Fruit fly (Drosophila melanogaster): ENCODE results near the gene Grip163.
A peak's percentile ranks its signal among the peaks of the same experiment; 100 is the strongest.

DNA sequence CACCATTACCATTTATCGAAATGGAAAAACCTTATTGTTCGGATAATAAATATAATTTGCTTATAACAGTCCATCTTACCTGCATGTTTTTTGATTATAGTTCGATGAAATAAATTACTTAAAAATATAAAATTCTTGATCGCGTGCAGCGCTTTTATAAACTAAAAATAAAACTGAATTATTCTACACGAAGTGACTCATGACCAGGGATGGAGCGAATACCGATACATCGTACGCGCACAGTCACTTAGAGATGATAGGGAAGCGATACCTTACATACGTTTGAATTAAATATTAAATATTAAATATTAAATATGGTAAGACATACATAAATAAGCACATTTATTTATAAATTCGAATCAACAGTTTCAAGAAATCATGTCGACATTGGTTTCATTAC is 5.0 kb downstream of the Grip163 start, which contains the start of gene viaf:
- TF ChIP-seq CG3726 (GFP tag; IDR thresholded peaks at IDR 0.05) (no peak), Dek (tag; optimal IDR thresholded peaks at IDR 0.05) (no peak), CG17186 (GFP tag; optimal IDR thresholded peaks at IDR 0.05) (peak; percentile 82), CG32532 (GFP tag; IDR thresholded peaks at IDR 0.05) (peak; percentile 74), gro (GFP tag; optimal IDR thresholded peaks at IDR 0.05) (no peak), CG12744 (GFP tag; optimal IDR thresholded peaks at IDR 0.05) (no peak), z (GFP tag; IDR thresholded peaks at IDR 0.05) (no peak), CG4707 (GFP tag; optimal IDR thresholded peaks at IDR 0.05) (no peak), CG34376 (GFP tag; optimal IDR thresholded peaks at IDR 0.05) (no peak), CG6791 (GFP tag; IDR thresholded peaks at IDR 0.05; ENCODE audit: partially characterized antibody) (peak; percentile 95)
